Fruit fly (Drosophila melanogaster) whole organism, embryonic: ENCODE data around the gene CG12589.
A peak's percentile ranks its signal among the peaks of the same experiment; 100 is the strongest.

Experiments used
- Atf6 ChIP-seq: fragments of 200-800 bp; sonication (Bioruptor generic); IDR thresholded peaks from 2 replicates; pipeline ENCODE4 v1.3.6; 2022; ENCODE audit warnings: missing biosample characterization, missing genetic modification characterization
- CG10147 ChIP-seq: fragments of 200-800 bp; sonication (Bioruptor generic); optimal IDR thresholded peaks from 2 replicates; lab custom pipeline; 2019; ENCODE audit warnings: missing biosample characterization, mild to moderate bottlenecking, missing genetic modification characterization, moderate library complexity
- CG10209 ChIP-seq: fragments of 200-800 bp; sonication (Bioruptor generic); optimal IDR thresholded peaks from 3 replicates; lab custom pipeline; 2017; ENCODE audit warnings: missing biosample characterization, mild to moderate bottlenecking, missing genetic modification characterization, missing genetic modification reagents
- CG11093 ChIP-seq: fragments of 200-800 bp; sonication (Bioruptor generic); IDR thresholded peaks from 3 replicates; pipeline ENCODE4 v1.3.6; 2022; ENCODE audit warnings: missing biosample characterization, missing genetic modification characterization
- CG11398 ChIP-seq: fragments of 200-800 bp; sonication (Bioruptor generic); optimal IDR thresholded peaks from 2 replicates; lab custom pipeline; 2016; ENCODE audit warnings: missing biosample characterization, missing genetic modification characterization
- CG11504 ChIP-seq: fragments of 200-800 bp; sonication (Bioruptor generic); optimal IDR thresholded peaks from 3 replicates; lab custom pipeline; 2019; ENCODE audit warnings: missing biosample characterization, mild to moderate bottlenecking, missing genetic modification characterization, moderate library complexity
- CG12219 ChIP-seq: fragments of 200-800 bp; sonication (Bioruptor generic); optimal IDR thresholded peaks from 3 replicates; lab custom pipeline; 2018; ENCODE audit warnings: missing biosample characterization, mild to moderate bottlenecking, missing genetic modification characterization
- CG1233 ChIP-seq: fragments of 200-800 bp; sonication (Bioruptor generic); optimal IDR thresholded peaks from 4 replicates; lab custom pipeline; 2018; ENCODE audit warnings: missing biosample characterization, mild to moderate bottlenecking, missing genetic modification characterization
- CG12942 ChIP-seq: fragments of 200-800 bp; sonication (Bioruptor generic); optimal IDR thresholded peaks from 3 replicates; lab custom pipeline; 2016; ENCODE audit warnings: missing biosample characterization, missing genetic modification characterization
- CG14710 ChIP-seq: fragments of 200-800 bp; sonication (Bioruptor generic); optimal IDR thresholded peaks from 3 replicates; lab custom pipeline; 2019; ENCODE audit warnings: missing biosample characterization, mild to moderate bottlenecking, missing genetic modification characterization, moderate library complexity
- CG15073 ChIP-seq: fragments of 200-800 bp; sonication (Bioruptor generic); optimal IDR thresholded peaks from 2 replicates; lab custom pipeline; 2016; ENCODE audit warnings: missing biosample characterization, missing genetic modification characterization
- CG15269 ChIP-seq: fragments of 200-800 bp; sonication (Bioruptor generic); optimal IDR thresholded peaks from 2 replicates; lab custom pipeline; 2018; ENCODE audit warnings: missing biosample characterization, mild to moderate bottlenecking, missing genetic modification characterization, moderate library complexity
- CG16815 ChIP-seq: fragments of 200-800 bp; sonication (Bioruptor generic); optimal IDR thresholded peaks from 3 replicates; lab custom pipeline; 2017; ENCODE audit warnings: missing biosample characterization, mild to moderate bottlenecking, missing genetic modification characterization
- CG17328 ChIP-seq: fragments of 200-800 bp; sonication (Bioruptor generic); IDR thresholded peaks from 2 replicates; pipeline ENCODE4 v1.3.6; 2022; ENCODE audit warnings: missing biosample characterization, missing genetic modification characterization
- CG17612 ChIP-seq: fragments of 200-800 bp; sonication (Bioruptor generic); IDR thresholded peaks from 2 replicates; pipeline ENCODE4 v1.3.6; 2022; ENCODE audit warnings: missing biosample characterization, missing genetic modification characterization
- CG2678 ChIP-seq: fragments of 200-800 bp; sonication (Bioruptor generic); optimal IDR thresholded peaks from 3 replicates; lab custom pipeline; 2019; ENCODE audit warnings: missing biosample characterization, mild to moderate bottlenecking, missing genetic modification characterization, moderate library complexity
- CG32532 ChIP-seq: fragments of 200-800 bp; sonication (Bioruptor generic); IDR thresholded peaks from 2 replicates; pipeline ENCODE4 v1.3.6; 2022; ENCODE audit warnings: missing biosample characterization, missing genetic modification characterization
- CG5180 ChIP-seq: fragments of 200-800 bp; sonication (Bioruptor generic); optimal IDR thresholded peaks from 3 replicates; lab custom pipeline; 2017; ENCODE audit warnings: missing biosample characterization, missing genetic modification characterization, mild to moderate bottlenecking, moderate library complexity, missing genetic modification reagents
- CG6254 ChIP-seq: fragments of 200-800 bp; sonication (Bioruptor generic); optimal IDR thresholded peaks from 3 replicates; lab custom pipeline; 2017; ENCODE audit warnings: mild to moderate bottlenecking, missing biosample characterization, missing genetic modification reagents, missing genetic modification characterization
- CG7271 ChIP-seq: fragments of 200-800 bp; sonication (Bioruptor generic); optimal IDR thresholded peaks from 2 replicates; lab custom pipeline; 2018; ENCODE audit warnings: missing biosample characterization, mild to moderate bottlenecking, missing genetic modification characterization, moderate library complexity
- CG7786 ChIP-seq: fragments of 200-800 bp; sonication (Bioruptor generic); optimal IDR thresholded peaks from 2 replicates; lab custom pipeline; 2016; ENCODE audit warnings: missing biosample characterization, missing genetic modification characterization
- CG8388 ChIP-seq: fragments of 200-800 bp; sonication (Bioruptor generic); optimal IDR thresholded peaks from 2 replicates; lab custom pipeline; 2019; ENCODE audit warnings: missing biosample characterization, mild to moderate bottlenecking, missing genetic modification characterization, moderate library complexity
- Dek ChIP-seq: fragments of 200-800 bp; sonication (Bioruptor generic); optimal IDR thresholded peaks from 3 replicates; lab custom pipeline; 2019; ENCODE audit warnings: missing biosample characterization, mild to moderate bottlenecking, missing genetic modification characterization, moderate library complexity
- Dp ChIP-seq: fragments of 200-800 bp; sonication (Bioruptor generic); optimal IDR thresholded peaks from 2 replicates; lab custom pipeline; 2018; ENCODE audit warnings: missing biosample characterization, mild to moderate bottlenecking, missing genetic modification characterization, moderate library complexity
- Fer1 ChIP-seq: fragments of 200-800 bp; sonication (Bioruptor generic); optimal IDR thresholded peaks from 2 replicates; lab custom pipeline; 2017; ENCODE audit warnings: missing biosample characterization, mild to moderate bottlenecking, missing genetic modification characterization
- Fer3 ChIP-seq: fragments of 200-800 bp; sonication (Bioruptor generic); optimal IDR thresholded peaks from 2 replicates; lab custom pipeline; 2018; ENCODE audit warnings: missing biosample characterization, mild to moderate bottlenecking, missing genetic modification characterization, moderate library complexity
- HLH54F ChIP-seq: fragments of 200-800 bp; sonication (Bioruptor generic); optimal IDR thresholded peaks from 3 replicates; lab custom pipeline; 2016; ENCODE audit warnings: missing biosample characterization, missing genetic modification characterization
- Hr39 ChIP-seq: fragments of >200 bp; optimal IDR thresholded peaks from 2 replicates; lab custom pipeline; 2017
- Mes4 ChIP-seq: fragments of 200-800 bp; sonication (Bioruptor generic); optimal IDR thresholded peaks from 2 replicates; lab custom pipeline; 2016; ENCODE audit warnings: missing biosample characterization, missing genetic modification characterization
- NK7.1 ChIP-seq: fragments of 200-800 bp; sonication (Bioruptor generic); optimal IDR thresholded peaks from 3 replicates; lab custom pipeline; 2016; ENCODE audit warnings: missing biosample characterization, missing genetic modification characterization
- Six4 ChIP-seq: fragments of 200-800 bp; sonication (Bioruptor generic); optimal IDR thresholded peaks from 2 replicates; lab custom pipeline; 2016; ENCODE audit warnings: missing biosample characterization, missing genetic modification characterization
- Sry-δ ChIP-seq: fragments of 200-800 bp; sonication (Bioruptor generic); optimal IDR thresholded peaks from 2 replicates; lab custom pipeline; 2016; ENCODE audit warnings: missing biosample characterization, missing genetic modification characterization
- Usf ChIP-seq: fragments of 200-800 bp; sonication (Bioruptor generic); optimal IDR thresholded peaks from 2 replicates; lab custom pipeline; 2017; ENCODE audit warnings: missing genotype, missing biosample characterization, missing genetic modification characterization
- ac ChIP-seq: fragments of 200-800 bp; sonication (Bioruptor generic); optimal IDR thresholded peaks from 3 replicates; lab custom pipeline; 2017; ENCODE audit warnings: missing biosample characterization, mild to moderate bottlenecking, missing genetic modification characterization
- az2 ChIP-seq: fragments of 200-800 bp; sonication (Bioruptor generic); optimal IDR thresholded peaks from 3 replicates; lab custom pipeline; 2016; ENCODE audit warnings: missing biosample characterization, missing genetic modification characterization
- da ChIP-seq: fragments of 200-800 bp; sonication (Bioruptor generic); optimal IDR thresholded peaks from 2 replicates; lab custom pipeline; 2016; ENCODE audit warnings: missing biosample characterization, missing genetic modification characterization
- danr ChIP-seq: fragments of 200-800 bp; sonication (Bioruptor generic); IDR thresholded peaks from 2 replicates; pipeline ENCODE4 v1.3.6; 2022; ENCODE audit warnings: missing biosample characterization, missing genetic modification characterization
- ewg ChIP-seq: fragments of 200-800 bp; sonication (Bioruptor generic); optimal IDR thresholded peaks from 3 replicates; lab custom pipeline; 2017; ENCODE audit warnings: mild to moderate bottlenecking, missing biosample characterization, missing genetic modification reagents, missing genetic modification characterization
- ftz-f1 ChIP-seq: fragments of 200-800 bp; sonication (Bioruptor generic); optimal IDR thresholded peaks from 2 replicates; lab custom pipeline; 2016; ENCODE audit warnings: missing biosample characterization, missing genetic modification characterization
- gsb ChIP-seq: fragments of 200-800 bp; sonication (Bioruptor generic); IDR thresholded peaks from 2 replicates; pipeline ENCODE4 v1.3.6; 2022; ENCODE audit warnings: missing biosample characterization, missing genetic modification characterization
- her ChIP-seq: fragments of 200-800 bp; sonication (Bioruptor generic); optimal IDR thresholded peaks from 2 replicates; lab custom pipeline; 2016; ENCODE audit warnings: missing biosample characterization, missing genetic modification characterization
- inv ChIP-seq: fragments of 200-800 bp; sonication (Bioruptor generic); IDR thresholded peaks from 2 replicates; pipeline ENCODE4 v1.3.6; 2022; ENCODE audit warnings: missing biosample characterization, missing genetic modification characterization; ENCODE audit not compliant: partially characterized antibody
- kay ChIP-seq: fragments of 200-800 bp; sonication (Bioruptor generic); optimal IDR thresholded peaks from 2 replicates; lab custom pipeline; 2016; ENCODE audit warnings: missing biosample characterization, missing genetic modification characterization
- lab ChIP-seq: fragments of 200-800 bp; sonication (Bioruptor generic); optimal IDR thresholded peaks from 3 replicates; lab custom pipeline; 2017; ENCODE audit warnings: missing biosample characterization, missing genetic modification characterization, mild to moderate bottlenecking, moderate library complexity, missing genetic modification reagents
- mam ChIP-seq: fragments of 200-800 bp; sonication (Bioruptor generic); optimal IDR thresholded peaks from 3 replicates; lab custom pipeline; 2016; ENCODE audit warnings: missing biosample characterization, missing genetic modification characterization
- pnt ChIP-seq: fragments of 200-800 bp; sonication (Bioruptor generic); optimal IDR thresholded peaks from 3 replicates; lab custom pipeline; 2016; ENCODE audit warnings: missing biosample characterization, missing genetic modification characterization
- sisA ChIP-seq: fragments of 200-800 bp; sonication (Bioruptor generic); IDR thresholded peaks from 2 replicates; pipeline ENCODE4 v1.3.6; 2022; ENCODE audit warnings: missing biosample characterization, missing genetic modification characterization
- stwl ChIP-seq: fragments of 200-800 bp; sonication (Bioruptor generic); optimal IDR thresholded peaks from 3 replicates; lab custom pipeline; 2018; ENCODE audit warnings: missing biosample characterization, mild to moderate bottlenecking, missing genetic modification characterization, moderate library complexity
- tgo ChIP-seq: fragments of 200-800 bp; sonication (Bioruptor generic); IDR thresholded peaks from 3 replicates; pipeline ENCODE4 v1.3.6; 2022; ENCODE audit warnings: missing biosample characterization, missing genetic modification characterization
- twi ChIP-seq: fragments of 200-800 bp; optimal IDR thresholded peaks from 2 replicates; lab custom pipeline; 2019; ENCODE audit warnings: missing biosample characterization, mild to moderate bottlenecking, missing genetic modification characterization, moderate library complexity
- usp ChIP-seq: fragments of >200 bp; optimal IDR thresholded peaks from 2 replicates; lab custom pipeline; 2017; ENCODE audit warnings: missing biosample characterization, missing genetic modification characterization
- vfl ChIP-seq: fragments of 200-800 bp; sonication (Bioruptor generic); optimal IDR thresholded peaks from 2 replicates; lab custom pipeline; 2016; ENCODE audit warnings: missing biosample characterization, missing genetic modification characterization

Gene CG12589

dm6 chr3R:5127790-5128243 lies 11.0 kb downstream of the CG12589 start, which contains the start of gene RabGGTa (continued):
- peak; percentile 39 for TF ChIP-seq ewg (GFP tag; lab: Kevin White, UChicago)
- no peak for TF ChIP-seq Hr39
- no peak for TF ChIP-seq NK7.1 (GFP tag; lab: Kevin White, UChicago)
- TF ChIP-seq CG17612 (GFP tag; lab: Robert Waterston, UW), result no peak
- peak; percentile 39 for TF ChIP-seq CG12942 (GFP tag; lab: Kevin White, UChicago)
- TF ChIP-seq Fer3 (tag; lab: Kevin White, UChicago), result peak; percentile 81
- peak; percentile 73 for TF ChIP-seq tgo (GFP tag; lab: Robert Waterston, UW)
- TF ChIP-seq Dek (tag; lab: Kevin White, UChicago), result peak; percentile 76
- TF ChIP-seq CG10209 (GFP tag; lab: Kevin White, UChicago), result peak; percentile 57
- TF ChIP-seq stwl (tag; lab: Kevin White, UChicago), result peak; percentile 49
- no peak for TF ChIP-seq ftz-f1 (GFP tag; lab: Kevin White, UChicago)
- TF ChIP-seq mam, result peak; percentile 70
- peak; percentile 33 for TF ChIP-seq Sry-δ (GFP tag; lab: Kevin White, UChicago)
- TF ChIP-seq CG17328 (GFP tag; lab: Robert Waterston, UW), result peak; percentile 80
- no peak for TF ChIP-seq ac (GFP tag; lab: Kevin White, UChicago)
- TF ChIP-seq Usf (GFP tag; lab: Kevin White, UChicago), result peak; percentile 26
- peak; percentile 82 for TF ChIP-seq CG32532 (GFP tag; lab: Robert Waterston, UW)
- TF ChIP-seq kay (GFP tag; lab: Kevin White, UChicago), result peak; percentile 57
- peak; percentile 68 for TF ChIP-seq Fer1 (GFP tag; lab: Kevin White, UChicago)
- peak; percentile 66 for TF ChIP-seq lab (GFP tag; lab: Kevin White, UChicago)
- TF ChIP-seq CG15269 (tag; lab: Kevin White, UChicago), result peak; percentile 73
- peak; percentile 76 for TF ChIP-seq Atf6
- no peak for TF ChIP-seq her (GFP tag; lab: Kevin White, UChicago)
- TF ChIP-seq Dp, result no peak
- peak; percentile 26 for TF ChIP-seq CG16815 (GFP tag; lab: Kevin White, UChicago)
- no peak for TF ChIP-seq usp
- peak; percentile 40 for TF ChIP-seq pnt (GFP tag; lab: Kevin White, UChicago)
- peak; percentile 50 for TF ChIP-seq CG12219 (GFP tag; lab: Kevin White, UChicago)
- TF ChIP-seq gsb, result peak; percentile 59
- TF ChIP-seq CG10147 (GFP tag; lab: Kevin White, UChicago), result no peak
- TF ChIP-seq CG15073, result no peak
- no peak for TF ChIP-seq danr (GFP tag; lab: Robert Waterston, UW)
- TF ChIP-seq CG2678 (tag; lab: Kevin White, UChicago), result no peak
- TF ChIP-seq CG11398 (GFP tag; lab: Kevin White, UChicago), result peak; percentile 21
- TF ChIP-seq CG7786 (GFP tag; lab: Kevin White, UChicago), result peak; percentile 56
- TF ChIP-seq CG8388 (GFP tag; lab: Kevin White, UChicago), result peak; percentile 70
- TF ChIP-seq inv, result no peak
- TF ChIP-seq CG11504 (tag; lab: Kevin White, UChicago), result no peak
- peak; percentile 57 for TF ChIP-seq az2 (GFP tag; lab: Kevin White, UChicago)
- peak; percentile 51 for TF ChIP-seq CG1233
- peak; percentile 4 for TF ChIP-seq vfl (GFP tag; lab: Kevin White, UChicago)
- TF ChIP-seq CG6254, result peak; percentile 31
- TF ChIP-seq sisA (GFP tag; lab: Robert Waterston, UW), result no peak
- TF ChIP-seq CG14710 (tag; lab: Kevin White, UChicago), result peak; percentile 71
- peak; percentile 36 for TF ChIP-seq twi (tag; lab: Kevin White, UChicago)
- peak; percentile 72 for TF ChIP-seq HLH54F (GFP tag; lab: Kevin White, UChicago)
- TF ChIP-seq Mes4, result peak; percentile 43
- no peak for TF ChIP-seq CG7271 (tag; lab: Kevin White, UChicago)
- no peak for TF ChIP-seq da
- no peak for TF ChIP-seq CG11093 (GFP tag; lab: Robert Waterston, UW)
- TF ChIP-seq Six4 (GFP tag; lab: Kevin White, UChicago), result peak; percentile 28
- no peak for TF ChIP-seq CG5180 (GFP tag; lab: Kevin White, UChicago)
